Worm (Caenorhabditis elegans) whole organism, young adult: ENCODE measurements around the gene F42G4.5.
"Not testable (repeated sequence)": the region's sequence is repeated elsewhere in the genome, so short reads cannot be mapped to it uniquely, and the experiment has no call there.

Source experiments
- B0261.1 ChIP-seq: sonication (generic microtip); optimal IDR thresholded peaks from 2 replicates; lab custom pipeline; 2016; ENCODE audit warnings: mild to moderate bottlenecking, missing genetic modification characterization, moderate library complexity, missing compliant biosample characterization
- hmg-20 ChIP-seq: fragments of 200-800 bp; sonication (Bioruptor generic); IDR thresholded peaks from 2 replicates; pipeline ENCODE4 v1.3.6; 2022; ENCODE audit warnings: missing genetic modification reagents, missing genetic modification characterization, missing compliant biosample characterization
- pha-4 ChIP-seq: fragments of 150-350 bp; sonication (generic microtip); optimal IDR thresholded peaks from 2 replicates; lab custom pipeline; 2014; ENCODE audit warnings: missing biosample characterization, missing genetic modification reagents, missing genetic modification characterization
- sptf-2 ChIP-seq: fragments of 200-800 bp; sonication (Bioruptor generic); optimal IDR thresholded peaks from 2 replicates; lab custom pipeline; 2018; ENCODE audit warnings: mild to moderate bottlenecking, missing genetic modification characterization, missing compliant biosample characterization

ce11 chrII:13031649-13032191 is 41.6 kb upstream of the F42G4.5 start, which contains the start of gene F18A11.2:
- TF ChIP-seq sptf-2 (GFP tag; lab: Kevin White, UChicago); pha-4 (tag; lab: Kevin White, UChicago); hmg-20 (GFP tag; lab: Robert Waterston, UW); B0261.1 (tag; lab: Kevin White, UChicago): not testable (repeated sequence)
